Worm (Caenorhabditis elegans) whole organism, L4 larva: Measurements from ENCODE around the gene F49C5.3.

Source experiments
- F49E8.2 ChIP-seq: sonication (generic microtip); optimal IDR thresholded peaks from 2 replicates; lab custom pipeline; 2016; ENCODE audit warnings: missing compliant biosample characterization, mild to moderate bottlenecking, missing genetic modification characterization, borderline replicate concordance
- ama-1 ChIP-seq: fragments of 150-350 bp; optimal IDR thresholded peaks from 2 replicates; lab custom pipeline; 2014; ENCODE audit warnings: inconsistent platforms, mixed read lengths
- ceh-28 ChIP-seq: fragments of 150-350 bp; optimal IDR thresholded peaks from 2 replicates; lab custom pipeline; 2014; ENCODE audit warnings: missing biosample characterization, missing genetic modification reagents, missing genetic modification characterization
- ceh-82 ChIP-seq: sonication (generic microtip); optimal IDR thresholded peaks from 2 replicates; lab custom pipeline; 2017; ENCODE audit warnings: missing biosample characterization, missing genetic modification characterization
- ces-1 ChIP-seq: fragments of 150-350 bp; sonication (generic microtip); optimal IDR thresholded peaks from 4 replicates; lab custom pipeline; 2014; ENCODE audit warnings: missing biosample characterization, missing genetic modification reagents, missing genetic modification characterization
- cey-2 ChIP-seq: sonication (generic microtip); optimal IDR thresholded peaks from 3 replicates; lab custom pipeline; 2017; ENCODE audit warnings: missing genetic modification characterization, mild to moderate bottlenecking, missing compliant biosample characterization, antibody characterized with exemption, borderline replicate concordance; ENCODE audit not compliant: insufficient read depth
- ctbp-1 ChIP-seq: fragments of 200-800 bp; sonication (Bioruptor generic); IDR thresholded peaks from 2 replicates; pipeline ENCODE4 v1.3.6; 2022; ENCODE audit warnings: missing genetic modification reagents, missing genetic modification characterization, missing compliant biosample characterization
- dmd-6 ChIP-seq: fragments of 200-800 bp; sonication (Bioruptor generic); IDR thresholded peaks from 2 replicates; pipeline ENCODE4 v1.3.6; 2022; ENCODE audit warnings: missing genetic modification reagents, missing genetic modification characterization, missing compliant biosample characterization
- dve-1 ChIP-seq: sonication (generic microtip); optimal IDR thresholded peaks from 2 replicates; lab custom pipeline; 2017; ENCODE audit warnings: antibody characterized with exemption, mild to moderate bottlenecking, missing genetic modification characterization, missing compliant biosample characterization; ENCODE audit not compliant: insufficient read depth
- fkh-10 ChIP-seq: fragments of 150-350 bp; optimal IDR thresholded peaks from 2 replicates; lab custom pipeline; 2014; ENCODE audit warnings: missing biosample characterization, missing genetic modification reagents, missing genetic modification characterization
- hlh-11 ChIP-seq: fragments of 200-800 bp; sonication (Bioruptor generic); optimal IDR thresholded peaks from 2 replicates; lab custom pipeline; 2018; ENCODE audit warnings: mild to moderate bottlenecking, missing genetic modification characterization, missing compliant biosample characterization
- lin-38 ChIP-seq: fragments of 200-800 bp; sonication (Bioruptor generic); IDR thresholded peaks from 2 replicates; pipeline ENCODE4 v1.3.6; 2022; ENCODE audit warnings: missing genetic modification reagents, missing genetic modification characterization, missing compliant biosample characterization
- lin-39 ChIP-seq: fragments of 150-350 bp; optimal IDR thresholded peaks from 2 replicates; lab custom pipeline; 2014; ENCODE audit warnings: missing biosample characterization, missing genetic modification reagents, missing genetic modification characterization
- madf-5 ChIP-seq, 2 experiments: fragments of 200-800 bp; sonication (Bioruptor generic); IDR thresholded peaks; 2 replicates each; pipeline ENCODE4 v1.3.6; 2022; ENCODE audit warnings: missing compliant biosample characterization in 2 of 2, missing genetic modification characterization in 2 of 2
- nhr-28 ChIP-seq: fragments of 150-350 bp; optimal IDR thresholded peaks from 2 replicates; lab custom pipeline; 2014; ENCODE audit warnings: missing biosample characterization, missing genetic modification characterization
- nhr-6 ChIP-seq: fragments of 150-350 bp; optimal IDR thresholded peaks from 2 replicates; lab custom pipeline; 2014; ENCODE audit warnings: missing biosample characterization, missing genetic modification characterization
- nhr-77 ChIP-seq: fragments of 150-350 bp; optimal IDR thresholded peaks from 2 replicates; lab custom pipeline; 2014; ENCODE audit warnings: missing biosample characterization, missing genetic modification characterization
- pqm-1 ChIP-seq: sonication (generic microtip); optimal IDR thresholded peaks from 2 replicates; lab custom pipeline; 2017; ENCODE audit warnings: missing biosample characterization, missing genetic modification characterization
- rbr-2 ChIP-seq: sonication (generic microtip); optimal IDR thresholded peaks from 2 replicates; lab custom pipeline; 2016; ENCODE audit warnings: missing genotype, missing genetic modification characterization, missing compliant biosample characterization
- unc-130 ChIP-seq: sonication (generic microtip); optimal IDR thresholded peaks from 2 replicates; lab custom pipeline; 2016; ENCODE audit warnings: missing genetic modification reagents, missing genetic modification characterization, missing compliant biosample characterization
- unc-62 ChIP-seq, 3 experiments: fragments of 150-350 bp in 1 of 3; sonication (generic microtip); optimal IDR thresholded peaks in 2 of 3; peaks in 1 of 3; 1 replicate in 1 of 3; 2 replicates in 2 of 3; lab custom pipeline; 2014 to 2017; ENCODE audit warnings: missing biosample characterization in 3 of 3, missing genetic modification characterization in 3 of 3, missing genetic modification reagents in 3 of 3, missing genotype in 1 of 3
- ztf-7 ChIP-seq: fragments of 150-350 bp; optimal IDR thresholded peaks from 2 replicates; lab custom pipeline; 2014; ENCODE audit warnings: missing biosample characterization, missing genetic modification characterization

The F49C5.3 gene

ce11 chrII:12573541-12573940, 37.2 kb downstream of the F49C5.3 start, which contains the start of gene Y38E10A.2:
TSS of gene Y38E10A.2 (minus strand) at chrII:12573641.
- TF ChIP-seq ztf-7: no peak
- no peak for TF ChIP-seq nhr-6 (tag; lab: Kevin White, UChicago)
- no peak for TF ChIP-seq fkh-10 (GFP tag; lab: Kevin White, UChicago)
- TF ChIP-seq, all 104 proteins: peak for 0

ce11 chrII:12574668-12575067, 38.4 kb downstream of the F49C5.3 start, which contains the start of gene Y38E10A.3:
TSS of gene Y38E10A.3 (minus strand) at chrII:12574768.
- no peak for TF ChIP-seq ama-1 (lab: Kevin White, UChicago)
- TF ChIP-seq rbr-2: no peak

DNA sequence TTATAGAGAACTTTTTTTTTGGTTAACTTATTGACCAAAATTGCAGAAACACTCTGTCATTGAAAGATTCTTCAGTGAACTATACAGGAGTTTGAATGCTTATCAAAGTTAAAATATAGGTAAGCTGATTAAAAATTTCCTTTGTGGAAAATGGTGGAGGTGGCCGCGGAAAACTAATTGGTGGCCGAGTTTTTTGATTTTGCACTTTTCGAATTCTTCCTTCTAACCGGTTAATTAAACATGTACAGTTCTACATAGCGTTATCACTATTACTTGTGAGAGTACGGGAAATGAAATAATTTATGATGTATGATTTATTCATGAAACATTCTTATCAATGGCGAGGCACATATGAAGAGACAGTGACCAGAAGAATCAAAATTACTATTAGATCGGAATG, 41.5 kb downstream of the F49C5.3 start, which contains the start of gene clec-8:
Gene clec-8 (minus strand): TSS at position 308 of the 400 bp plus-strand sequence.
- TF ChIP-seq dmd-6 (GFP tag; lab: Robert Waterston, UW): peak; percentile 48; the same call in 1 of the 2 replicates
- TF ChIP-seq ctbp-1 (GFP tag; lab: Robert Waterston, UW): no peak
- TF ChIP-seq nhr-28 (tag; lab: Kevin White, UChicago): peak; percentile 55
- no peak for TF ChIP-seq nhr-6 (tag; lab: Kevin White, UChicago)
- TF ChIP-seq dve-1 (tag; lab: Kevin White, UChicago): no peak
- TF ChIP-seq F49E8.2 (tag; lab: Kevin White, UChicago): no peak
- TF ChIP-seq ceh-82 (tag; lab: Kevin White, UChicago): no peak
- TF ChIP-seq lin-39: no peak
- TF ChIP-seq nhr-77 (tag; lab: Kevin White, UChicago): peak; percentile 61
- TF ChIP-seq pqm-1 (tag; lab: Kevin White, UChicago): peak; percentile 40
- no peak for TF ChIP-seq unc-130 (GFP tag; lab: Kevin White, UChicago)
- no peak for TF ChIP-seq cey-2 (tag; lab: Kevin White, UChicago)
- TF ChIP-seq lin-38 (GFP tag; lab: Robert Waterston, UW): no peak
- TF ChIP-seq hlh-11 (tag; lab: Kevin White, UChicago): peak; percentile 41

ce11 chrII:12580952-12581351, 44.6 kb downstream of the F49C5.3 start, which contains the start of gene clec-4:
TSS of gene clec-4 (minus strand) at chrII:12581113.
- peak; percentile 43 for TF ChIP-seq dmd-6 (GFP tag; lab: Robert Waterston, UW)
- peak; percentile 63 for TF ChIP-seq nhr-6 (tag; lab: Kevin White, UChicago)
- no peak for TF ChIP-seq ces-1 (GFP tag; lab: Kevin White, UChicago)
- TF ChIP-seq madf-5 (GFP tag; IDR thresholded peaks at IDR 0.05; lab: Robert Waterston, UW): no peak
- no peak for TF ChIP-seq ceh-28
- TF ChIP-seq unc-62 (GFP tag; optimal IDR thresholded peaks at IDR 0.05 in 1 of 2; lab: Kevin White, UChicago): peak in 1 of 2 experiments; percentile 47
- no peak for TF ChIP-seq unc-62 (tag; optimal IDR thresholded peaks at IDR 0.05; lab: Kevin White, UChicago)
- peak; percentile 75 for TF ChIP-seq pqm-1 (tag; lab: Kevin White, UChicago)
